Worm (Caenorhabditis elegans): Measurements from ENCODE around the gene F14H8.2.

F14H8.2 gene

ce11 chrV:15023544-15023943 is 3.4 kb upstream of the F14H8.2 start, which contains the start of gene F14H8.4:
Gene F14H8.4, plus strand, starts transcription at chrV:15023844.
- TF ChIP-seq snpc-4 (tag; optimal IDR thresholded peaks at IDR 0.05) (no peak), ZK546.5 (tag; optimal IDR thresholded peaks at IDR 0.05) (no peak), nhr-76 (tag; optimal IDR thresholded peaks at IDR 0.05) (no peak), aly-2 (tag; optimal IDR thresholded peaks at IDR 0.05) (no peak), daf-12 (tag; optimal IDR thresholded peaks at IDR 0.05) (no peak), fos-1 (tag; optimal IDR thresholded peaks at IDR 0.05) (no peak), elt-2 (tag; optimal IDR thresholded peaks at IDR 0.05) (no peak), nhr-237 (tag; optimal IDR thresholded peaks at IDR 0.05) (no peak), pqm-1 (tag; optimal IDR thresholded peaks at IDR 0.05) (no peak), unc-39 (tag; optimal IDR thresholded peaks at IDR 0.05) (no peak), nfya-1 (tag; optimal IDR thresholded peaks at IDR 0.05; ENCODE audit: insufficient read depth) (no peak), elt-3 (tag; optimal IDR thresholded peaks at IDR 0.05) (no peak), fkh-2 (tag; optimal IDR thresholded peaks at IDR 0.05) (no peak), egl-5 (tag; optimal IDR thresholded peaks at IDR 0.05) (no peak), pha-4 (tag; optimal IDR thresholded peaks at IDR 0.05) (no peak), mdl-1 (tag; optimal IDR thresholded peaks at IDR 0.05) (no peak), nhr-23 (tag; optimal IDR thresholded peaks at IDR 0.05) (no peak)

- TF ChIP-seq snpc-4 (tag; optimal IDR thresholded peaks at IDR 0.05) (no peak), ztf-4 (tag; optimal IDR thresholded peaks at IDR 0.05) (no peak), ZK546.5 (tag; optimal IDR thresholded peaks at IDR 0.05) (no peak), egl-27 (tag; optimal IDR thresholded peaks at IDR 0.05) (no peak), aly-2 (tag; optimal IDR thresholded peaks at IDR 0.05) (no peak), elt-1 (tag; optimal IDR thresholded peaks at IDR 0.05) (no peak), ceh-16 (tag; optimal IDR thresholded peaks at IDR 0.05) (no peak), nhr-28 (tag; optimal IDR thresholded peaks at IDR 0.05) (no peak), pha-4 (tag; optimal IDR thresholded peaks at IDR 0.05) (no peak), elt-2 (tag; optimal IDR thresholded peaks at IDR 0.05) (no peak), ceh-28 (tag; optimal IDR thresholded peaks at IDR 0.05) (no peak), ceh-9 (tag; optimal IDR thresholded peaks at IDR 0.05) (no peak)
These were observed 603 bp upstream of the F14H8.2 start, which contains the start of gene F14H8.5 for ce11 chrV:15020732-15021131. Gene F14H8.5, plus strand, starts transcription at chrV:15021032.

ce11 chrV:15016795-15017429 is 3.2 kb downstream of the F14H8.2 start:
- TF ChIP-seq ceh-16 (tag; optimal IDR thresholded peaks at IDR 0.05) (no peak), ceh-28 (tag; optimal IDR thresholded peaks at IDR 0.05) (no peak), ztf-11 (tag; optimal IDR thresholded peaks at IDR 0.05) (no peak), nhr-237 (tag; optimal IDR thresholded peaks at IDR 0.05) (no peak), sea-2 (GFP tag; optimal IDR thresholded peaks at IDR 0.05) (no peak), skn-1 (tag; optimal IDR thresholded peaks at IDR 0.05) (no peak), nfya-1 (tag; optimal IDR thresholded peaks at IDR 0.05; ENCODE audit: insufficient read depth) (no peak), nhr-28 (tag; optimal IDR thresholded peaks at IDR 0.05) (no peak), ceh-9 (tag; optimal IDR thresholded peaks at IDR 0.05) (no peak), snpc-4 (tag; optimal IDR thresholded peaks at IDR 0.05) (no peak), fos-1 (tag; optimal IDR thresholded peaks at IDR 0.05) (no peak), aly-2 (tag; optimal IDR thresholded peaks at IDR 0.05) (no peak), fkh-2 (tag; optimal IDR thresholded peaks at IDR 0.05) (no peak), pha-4 (tag; optimal IDR thresholded peaks at IDR 0.05) (peak; percentile 94), egl-5 (tag; optimal IDR thresholded peaks at IDR 0.05) (peak; percentile 1), nhr-12 (tag; optimal IDR thresholded peaks at IDR 0.05) (no peak), nhr-25 (tag; optimal IDR thresholded peaks at IDR 0.05) (peak; percentile 19), nhr-11 (tag; optimal IDR thresholded peaks at IDR 0.05) (no peak), eor-1 (tag; optimal IDR thresholded peaks at IDR 0.05) (no peak), unc-39 (tag; optimal IDR thresholded peaks at IDR 0.05) (no peak)

DNA sequence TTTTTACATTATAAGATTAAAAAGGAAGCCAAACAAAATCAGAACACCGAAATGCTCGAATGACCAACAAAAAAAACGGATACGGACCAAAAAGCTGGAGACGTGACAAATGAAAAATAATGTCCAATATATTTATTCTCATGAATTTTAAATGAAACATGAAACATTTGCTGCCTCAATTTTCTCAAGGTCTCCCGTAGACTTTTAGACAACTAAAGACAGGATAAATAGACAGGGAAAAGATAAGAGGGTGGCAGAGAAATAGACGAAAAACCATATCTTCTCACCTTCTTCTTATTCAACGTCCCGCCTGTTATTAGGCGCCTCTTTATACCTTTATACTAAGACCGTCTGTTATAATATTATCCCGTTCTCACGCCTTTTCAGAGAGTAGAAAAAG is 4.3 kb downstream of the F14H8.2 start:
- TF ChIP-seq nhr-25 (tag; optimal IDR thresholded peaks at IDR 0.05), result peak; percentile 69
- TF ChIP-seq pha-4 (tag; optimal IDR thresholded peaks at IDR 0.05), result no peak

ce11 chrV:15014164-15014563 is 6.0 kb downstream of the F14H8.2 start, which contains the start of gene obr-2:
Gene obr-2, minus strand, starts transcription at chrV:15014264.
- TF ChIP-seq nhr-237 (tag; optimal IDR thresholded peaks at IDR 0.05), result no peak

- TF ChIP-seq elt-2 (tag; optimal IDR thresholded peaks at IDR 0.05) (no peak), ceh-16 (tag; optimal IDR thresholded peaks at IDR 0.05) (no peak), ztf-11 (tag; optimal IDR thresholded peaks at IDR 0.05) (no peak)
These were observed 6.8 kb downstream of the F14H8.2 start for ce11 chrV:15013328-15013727.
